Worm (Caenorhabditis elegans) whole organism, L4 larva: ENCODE measurements around the gene K09C4.7.

ENCODE experiments used
- lsy-2 ChIP-seq, 2 experiments: fragments of 150-350 bp in 1 of 2; sonication (generic microtip) in 1 of 2; optimal IDR thresholded peaks; 2 replicates each; lab custom pipeline; 2014 to 2017; ENCODE audit warnings: missing biosample characterization in 2 of 2, missing genetic modification characterization in 2 of 2
- skn-1 ChIP-seq: fragments of 150-350 bp; optimal IDR thresholded peaks from 2 replicates; lab custom pipeline; 2014; ENCODE audit warnings: missing biosample characterization, missing genetic modification characterization

- TF ChIP-seq lsy-2 (tag; optimal IDR thresholded peaks at IDR 0.05; lab: Kevin White, UChicago) (no peak), skn-1 (tag; lab: Kevin White, UChicago) (no peak)
Observed at ce11 chrX:3301770-3302169, 29.1 kb downstream of the K09C4.7 start, which contains the start of gene F11D5.5.
